Fruit fly (Drosophila melanogaster) whole organism, embryonic: ENCODE results near the gene CG18649.

ENCODE experiments used
- Adf1 ChIP-seq: fragments of 200-800 bp; sonication (Bioruptor generic); IDR thresholded peaks from 2 replicates; pipeline ENCODE4 v1.3.6; 2022; ENCODE audit warnings: missing biosample characterization, missing genetic modification characterization
- Antp ChIP-seq: fragments of 200-800 bp; sonication (Bioruptor generic); optimal IDR thresholded peaks from 3 replicates; lab custom pipeline; 2016; ENCODE audit warnings: missing biosample characterization, missing genetic modification characterization
- Atf-2 ChIP-seq: fragments of 200-800 bp; sonication (Bioruptor generic); optimal IDR thresholded peaks from 2 replicates; lab custom pipeline; 2016; ENCODE audit warnings: missing biosample characterization, missing genetic modification characterization
- Bdp1 ChIP-seq: fragments of 200-800 bp; sonication (Bioruptor generic); optimal IDR thresholded peaks from 3 replicates; lab custom pipeline; 2016; ENCODE audit warnings: missing biosample characterization, missing genetic modification characterization
- CG10565 ChIP-seq: fragments of 200-800 bp; sonication (Bioruptor generic); optimal IDR thresholded peaks from 3 replicates; lab custom pipeline; 2016; ENCODE audit warnings: missing biosample characterization, mild to moderate bottlenecking, missing genetic modification characterization
- CG10654 ChIP-seq: fragments of 200-800 bp; sonication (Bioruptor generic); optimal IDR thresholded peaks from 2 replicates; lab custom pipeline; 2016; ENCODE audit warnings: missing biosample characterization, missing genetic modification characterization
- CG11504 ChIP-seq: fragments of 200-800 bp; sonication (Bioruptor generic); optimal IDR thresholded peaks from 3 replicates; lab custom pipeline; 2019; ENCODE audit warnings: missing biosample characterization, mild to moderate bottlenecking, missing genetic modification characterization, moderate library complexity
- CG11695 ChIP-seq: fragments of 200-800 bp; sonication (Bioruptor generic); IDR thresholded peaks from 3 replicates; pipeline ENCODE4 v1.3.6; 2022; ENCODE audit warnings: missing biosample characterization, missing genetic modification characterization
- CG14014 ChIP-seq: fragments of 200-800 bp; sonication (Bioruptor generic); IDR thresholded peaks from 2 replicates; pipeline ENCODE4 v1.3.6; 2022; ENCODE audit warnings: missing biosample characterization, missing genetic modification characterization
- CG14441 ChIP-seq: fragments of 200-800 bp; sonication (Bioruptor generic); IDR thresholded peaks from 2 replicates; pipeline ENCODE4 v1.3.6; 2022; ENCODE audit warnings: missing biosample characterization, missing genetic modification characterization
- CG1647 ChIP-seq: fragments of 200-800 bp; sonication (Bioruptor generic); optimal IDR thresholded peaks from 3 replicates; lab custom pipeline; 2016; ENCODE audit warnings: missing biosample characterization, missing genetic modification characterization
- CG2116 ChIP-seq: fragments of 200-800 bp; sonication (Bioruptor generic); optimal IDR thresholded peaks from 3 replicates; lab custom pipeline; 2018; ENCODE audit warnings: missing biosample characterization, mild to moderate bottlenecking, missing genetic modification characterization
- CG2129 ChIP-seq: fragments of 200-800 bp; sonication (Bioruptor generic); IDR thresholded peaks from 2 replicates; pipeline ENCODE4 v1.3.6; 2022; ENCODE audit warnings: missing biosample characterization, missing genetic modification characterization; ENCODE audit not compliant: partially characterized antibody
- CG32772 ChIP-seq: fragments of 200-800 bp; sonication (Bioruptor generic); IDR thresholded peaks from 2 replicates; pipeline ENCODE4 v1.3.6; 2022; ENCODE audit warnings: missing biosample characterization, missing genetic modification characterization
- CG34376 ChIP-seq: fragments of 200-800 bp; sonication (Bioruptor generic); optimal IDR thresholded peaks from 2 replicates; lab custom pipeline; 2018; ENCODE audit warnings: missing biosample characterization, mild to moderate bottlenecking, missing genetic modification characterization
- CG4730 ChIP-seq: fragments of 200-800 bp; sonication (Bioruptor generic); IDR thresholded peaks from 2 replicates; pipeline ENCODE4 v1.3.6; 2022; ENCODE audit warnings: missing biosample characterization, missing genetic modification characterization
- CG6175 ChIP-seq: fragments of 200-800 bp; sonication (Bioruptor generic); IDR thresholded peaks from 3 replicates; pipeline ENCODE4 v1.3.6; 2022; ENCODE audit warnings: missing biosample characterization, missing genetic modification characterization
- CG6654 ChIP-seq: fragments of 200-800 bp; sonication (Bioruptor generic); optimal IDR thresholded peaks from 2 replicates; lab custom pipeline; 2017; ENCODE audit warnings: missing biosample characterization, mild to moderate bottlenecking, missing genetic modification characterization
- CG6813 ChIP-seq: fragments of 200-800 bp; sonication (Bioruptor generic); optimal IDR thresholded peaks from 2 replicates; lab custom pipeline; 2017; ENCODE audit warnings: missing biosample characterization, missing genetic modification characterization, mild to moderate bottlenecking, moderate library complexity, missing genetic modification reagents
- CG7372 ChIP-seq: fragments of 200-800 bp; sonication (Bioruptor generic); IDR thresholded peaks from 2 replicates; pipeline ENCODE4 v1.3.6; 2022; ENCODE audit warnings: missing biosample characterization, missing genetic modification characterization
- CG8359 ChIP-seq: fragments of 200-800 bp; sonication (Bioruptor generic); optimal IDR thresholded peaks from 2 replicates; lab custom pipeline; 2017; ENCODE audit warnings: missing biosample characterization, mild to moderate bottlenecking, missing genetic modification characterization, borderline replicate concordance
- CTCF ChIP-seq: fragments of 200-800 bp; sonication (Bioruptor generic); optimal IDR thresholded peaks from 2 replicates; lab custom pipeline; 2017; ENCODE audit warnings: missing biosample characterization, mild to moderate bottlenecking, missing genetic modification characterization, moderate library complexity
- CoRest ChIP-seq: fragments of 200-800 bp; sonication (Bioruptor generic); optimal IDR thresholded peaks from 3 replicates; lab custom pipeline; 2018; ENCODE audit warnings: missing biosample characterization, mild to moderate bottlenecking, missing genetic modification characterization, moderate library complexity
- Dad ChIP-seq: fragments of 200-800 bp; sonication (Bioruptor generic); optimal IDR thresholded peaks from 3 replicates; lab custom pipeline; 2016; ENCODE audit warnings: missing biosample characterization, missing genetic modification characterization
- Dip2 ChIP-seq: fragments of 200-800 bp; sonication (Bioruptor generic); IDR thresholded peaks from 2 replicates; pipeline ENCODE4 v1.3.6; 2022; ENCODE audit warnings: missing biosample characterization, missing genetic modification characterization
- Dp ChIP-seq: fragments of 200-800 bp; sonication (Bioruptor generic); optimal IDR thresholded peaks from 2 replicates; lab custom pipeline; 2018; ENCODE audit warnings: missing biosample characterization, mild to moderate bottlenecking, missing genetic modification characterization, moderate library complexity
- Hr51 ChIP-seq, 2 experiments: fragments of 200-800 bp; sonication (Bioruptor generic); optimal IDR thresholded peaks; 2 replicates in 1 of 2; 3 replicates in 1 of 2; lab custom pipeline; 2016 to 2018; ENCODE audit warnings: missing biosample characterization in 2 of 2, missing genetic modification characterization in 2 of 2, mild to moderate bottlenecking in 1 of 2, moderate library complexity in 1 of 2
- MESR4 ChIP-seq: fragments of 200-800 bp; sonication (Bioruptor generic); optimal IDR thresholded peaks from 2 replicates; lab custom pipeline; 2018; ENCODE audit warnings: missing biosample characterization, mild to moderate bottlenecking, missing genetic modification characterization, moderate library complexity
- Tbp ChIP-seq: fragments of >200 bp; optimal IDR thresholded peaks from 2 replicates; lab custom pipeline; 2018; ENCODE audit warnings: missing biosample characterization, missing genetic modification characterization
- Usf ChIP-seq: fragments of 200-800 bp; sonication (Bioruptor generic); optimal IDR thresholded peaks from 2 replicates; lab custom pipeline; 2017; ENCODE audit warnings: missing genotype, missing biosample characterization, missing genetic modification characterization
- ara ChIP-seq: fragments of 200-800 bp; sonication (Bioruptor generic); IDR thresholded peaks from 2 replicates; pipeline ENCODE4 v1.3.6; 2022; ENCODE audit warnings: missing biosample characterization, missing genetic modification characterization
- az2 ChIP-seq: fragments of 200-800 bp; sonication (Bioruptor generic); optimal IDR thresholded peaks from 3 replicates; lab custom pipeline; 2016; ENCODE audit warnings: missing biosample characterization, missing genetic modification characterization
- bab2 ChIP-seq: fragments of 200-800 bp; sonication (Bioruptor generic); optimal IDR thresholded peaks from 2 replicates; lab custom pipeline; 2016; ENCODE audit warnings: missing biosample characterization, missing genetic modification characterization
- bigmax ChIP-seq: fragments of 200-800 bp; sonication (Bioruptor generic); optimal IDR thresholded peaks from 2 replicates; lab custom pipeline; 2018; ENCODE audit warnings: missing biosample characterization, mild to moderate bottlenecking, missing genetic modification characterization
- cato ChIP-seq: fragments of 200-800 bp; sonication (Bioruptor generic); optimal IDR thresholded peaks from 2 replicates; lab custom pipeline; 2016; ENCODE audit warnings: missing biosample characterization, missing genetic modification characterization, borderline replicate concordance
- disco-r ChIP-seq: fragments of 200-800 bp; sonication (Bioruptor generic); optimal IDR thresholded peaks from 2 replicates; lab custom pipeline; 2016; ENCODE audit warnings: missing biosample characterization, missing genetic modification characterization
- ems ChIP-seq: fragments of 200-800 bp; sonication (Bioruptor generic); optimal IDR thresholded peaks from 3 replicates; lab custom pipeline; 2016; ENCODE audit warnings: missing biosample characterization, missing genetic modification characterization
- hkb ChIP-seq, 2 experiments: fragments of 200-800 bp in 1 of 2; fragments of >200 bp in 1 of 2; sonication (Bioruptor generic) in 1 of 2; IDR thresholded peaks in 1 of 2; optimal IDR thresholded peaks in 1 of 2; 2 replicates each; pipeline versions ENCODE4 v1.3.6 to Lab custom; 2017 to 2022; ENCODE audit warnings: missing biosample characterization in 1 of 2, missing genetic modification characterization in 1 of 2
- inv ChIP-seq: fragments of 200-800 bp; sonication (Bioruptor generic); IDR thresholded peaks from 2 replicates; pipeline ENCODE4 v1.3.6; 2022; ENCODE audit warnings: missing biosample characterization, missing genetic modification characterization; ENCODE audit not compliant: partially characterized antibody
- jigr1 ChIP-seq: fragments of 200-800 bp; sonication (Bioruptor generic); IDR thresholded peaks from 3 replicates; pipeline ENCODE4 v1.3.6; 2022; ENCODE audit warnings: missing biosample characterization, missing genetic modification characterization
- jing ChIP-seq: fragments of 200-800 bp; sonication (Bioruptor generic); optimal IDR thresholded peaks from 2 replicates; lab custom pipeline; 2018; ENCODE audit warnings: missing biosample characterization, mild to moderate bottlenecking, missing genetic modification characterization
- lmd ChIP-seq: fragments of 200-800 bp; sonication (Bioruptor generic); IDR thresholded peaks from 2 replicates; pipeline ENCODE4 v1.3.6; 2022; ENCODE audit warnings: missing biosample characterization, missing genetic modification characterization
- nmo ChIP-seq: fragments of 200-800 bp; sonication (Bioruptor generic); optimal IDR thresholded peaks from 2 replicates; lab custom pipeline; 2018; ENCODE audit warnings: missing biosample characterization, mild to moderate bottlenecking, missing genetic modification characterization, moderate library complexity
- nom ChIP-seq: fragments of 200-800 bp; sonication (Bioruptor generic); optimal IDR thresholded peaks from 2 replicates; lab custom pipeline; 2017; ENCODE audit warnings: missing biosample characterization, missing genetic modification characterization, mild to moderate bottlenecking, moderate library complexity, missing genetic modification reagents
- p53 ChIP-seq: fragments of 200-800 bp; sonication (Bioruptor generic); optimal IDR thresholded peaks from 2 replicates; lab custom pipeline; 2016; ENCODE audit warnings: missing biosample characterization, missing genetic modification characterization
- pnt ChIP-seq: fragments of 200-800 bp; sonication (Bioruptor generic); optimal IDR thresholded peaks from 3 replicates; lab custom pipeline; 2016; ENCODE audit warnings: missing biosample characterization, missing genetic modification characterization
- repo ChIP-seq: fragments of 200-800 bp; sonication (Bioruptor generic); optimal IDR thresholded peaks from 2 replicates; lab custom pipeline; 2016; ENCODE audit warnings: missing biosample characterization, missing genetic modification characterization
- sr ChIP-seq: fragments of 200-800 bp; sonication (Bioruptor generic); IDR thresholded peaks from 3 replicates; pipeline ENCODE4 v1.3.6; 2022; ENCODE audit warnings: missing biosample characterization, missing genetic modification characterization
- toy ChIP-seq: fragments of 200-800 bp; sonication (Bioruptor generic); IDR thresholded peaks from 2 replicates; pipeline ENCODE4 v1.3.6; 2022; ENCODE audit warnings: missing biosample characterization, missing genetic modification characterization
- usp ChIP-seq: fragments of >200 bp; optimal IDR thresholded peaks from 2 replicates; lab custom pipeline; 2017; ENCODE audit warnings: missing biosample characterization, missing genetic modification characterization

CG18649 gene

dm6 chr3L:15013957-15014692, 39.8 kb downstream of the CG18649 start, which contains the start of gene Reck (continued):
- TF ChIP-seq sr (peak; percentile 41; the same call in 1 of the 3 replicates), lmd (GFP tag; lab: Robert Waterston, UW) (peak; percentile 69), az2 (GFP tag; lab: Kevin White, UChicago) (peak; percentile 89), nmo (peak; percentile 82), CG2116 (peak; percentile 87), Atf-2 (GFP tag; lab: Kevin White, UChicago) (peak; percentile 11), CG11504 (tag; lab: Kevin White, UChicago) (peak; percentile 87), CG32772 (GFP tag; lab: Robert Waterston, UW) (peak; percentile 55), Tbp (GFP tag; lab: Kevin White, UChicago) (no peak), CG8359 (GFP tag; lab: Kevin White, UChicago) (peak; percentile 78), nom (GFP tag; lab: Kevin White, UChicago) (peak; percentile 80), CG14014 (GFP tag; lab: Robert Waterston, UW) (peak; percentile 86), bab2 (peak; percentile 57), CG2129 (GFP tag; lab: Robert Waterston, UW) (no peak), toy (GFP tag; lab: Robert Waterston, UW) (0 out of 2 replicates have a peak, but pooled peaks have one; percentile 31), ara (GFP tag; lab: Robert Waterston, UW) (peak; percentile 73; the same call in 1 of the 2 replicates), hkb (optimal IDR thresholded peaks at IDR 0.05; lab: Kevin White, UChicago) (no peak), hkb (GFP tag; IDR thresholded peaks at IDR 0.05; lab: Robert Waterston, UW) (peak; percentile 95), CG6175 (GFP tag; lab: Robert Waterston, UW) (peak; percentile 33; the same call in 1 of the 3 replicates), inv (GFP tag; lab: Robert Waterston, UW) (no peak), repo (GFP tag; lab: Kevin White, UChicago) (peak; percentile 6), jigr1 (GFP tag; lab: Robert Waterston, UW) (no peak), Bdp1 (GFP tag; lab: Kevin White, UChicago) (no peak), Antp (GFP tag; lab: Kevin White, UChicago) (no peak), Dad (GFP tag; lab: Kevin White, UChicago) (peak; percentile 20), pnt (peak; percentile 32), ems (GFP tag; lab: Kevin White, UChicago) (peak; percentile 50), CG11695 (peak; percentile 83), CoRest (tag; lab: Kevin White, UChicago) (peak; percentile 78), CG6813 (peak; percentile 86), Adf1 (GFP tag; lab: Robert Waterston, UW) (peak; percentile 37; the same call in 1 of the 2 replicates), CG4730 (GFP tag; lab: Robert Waterston, UW) (peak; percentile 74), CG34376 (GFP tag; lab: Kevin White, UChicago) (peak; percentile 32), cato (GFP tag; lab: Kevin White, UChicago) (peak; percentile 43), CG10565 (GFP tag; lab: Kevin White, UChicago) (no peak), CG14441 (GFP tag; lab: Robert Waterston, UW) (peak; percentile 81), Usf (GFP tag; lab: Kevin White, UChicago) (no peak), disco-r (GFP tag; lab: Kevin White, UChicago) (no peak), jing (GFP tag; lab: Kevin White, UChicago) (peak; percentile 28), CTCF (GFP tag; lab: Kevin White, UChicago) (peak; percentile 59), Hr51 (GFP tag; optimal IDR thresholded peaks at IDR 0.05; lab: Kevin White, UChicago) (peak; percentile 48 to 90), Dp (GFP tag; lab: Kevin White, UChicago) (peak; percentile 52), CG6654 (GFP tag; lab: Kevin White, UChicago) (peak; percentile 15), bigmax (no peak), Dip2 (GFP tag; lab: Robert Waterston, UW) (no peak), usp (no peak), CG7372 (GFP tag; lab: Robert Waterston, UW) (peak; percentile 59), p53 (GFP tag; lab: Kevin White, UChicago) (no peak), CG10654 (GFP tag; lab: Kevin White, UChicago) (peak; percentile 76), MESR4 (GFP tag; lab: Kevin White, UChicago) (peak; percentile 1), CG1647 (GFP tag; lab: Kevin White, UChicago) (peak; percentile 25)
